Worm (Caenorhabditis elegans): ENCODE results near the gene dyrb-1.

DNA sequence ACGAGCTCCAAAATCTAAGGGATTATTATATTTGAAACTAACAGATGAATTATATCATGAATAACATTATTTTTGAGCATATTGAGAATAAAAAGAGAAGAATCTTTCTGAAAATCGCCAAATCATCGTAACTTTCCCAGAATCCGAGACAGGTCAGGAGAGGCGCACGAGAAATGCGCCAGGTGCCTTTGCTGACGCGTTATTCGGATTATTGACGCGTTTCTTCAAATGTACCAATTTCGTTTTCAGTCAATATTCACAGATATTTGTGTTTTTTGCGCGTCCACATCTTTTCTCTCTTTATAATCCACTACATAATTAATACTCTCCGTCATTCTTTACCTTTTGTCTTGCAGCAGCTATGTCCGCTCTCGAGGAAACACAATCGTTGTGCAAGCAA, 7.9 kb downstream of the dyrb-1 start, which contains the start of gene T24H10.1:
- TF ChIP-seq madf-3 (GFP tag; IDR thresholded peaks at IDR 0.05) (0 out of 2 replicates have a peak, but pooled peaks have one; percentile 39), attf-6 (GFP tag; IDR thresholded peaks at IDR 0.05) (no peak), atf-7 (tag; optimal IDR thresholded peaks at IDR 0.05) (no peak), nfya-1 (tag; optimal IDR thresholded peaks at IDR 0.05; ENCODE audit: borderline replicate concordance, insufficient read depth) (no peak), F57C9.4 (tag; optimal IDR thresholded peaks at IDR 0.05) (no peak), ztf-18 (tag; optimal IDR thresholded peaks at IDR 0.05) (peak; percentile 97)
